Worm (Caenorhabditis elegans): Measurements from ENCODE around the gene F14F3.4.

The F14F3.4 gene

DNA sequence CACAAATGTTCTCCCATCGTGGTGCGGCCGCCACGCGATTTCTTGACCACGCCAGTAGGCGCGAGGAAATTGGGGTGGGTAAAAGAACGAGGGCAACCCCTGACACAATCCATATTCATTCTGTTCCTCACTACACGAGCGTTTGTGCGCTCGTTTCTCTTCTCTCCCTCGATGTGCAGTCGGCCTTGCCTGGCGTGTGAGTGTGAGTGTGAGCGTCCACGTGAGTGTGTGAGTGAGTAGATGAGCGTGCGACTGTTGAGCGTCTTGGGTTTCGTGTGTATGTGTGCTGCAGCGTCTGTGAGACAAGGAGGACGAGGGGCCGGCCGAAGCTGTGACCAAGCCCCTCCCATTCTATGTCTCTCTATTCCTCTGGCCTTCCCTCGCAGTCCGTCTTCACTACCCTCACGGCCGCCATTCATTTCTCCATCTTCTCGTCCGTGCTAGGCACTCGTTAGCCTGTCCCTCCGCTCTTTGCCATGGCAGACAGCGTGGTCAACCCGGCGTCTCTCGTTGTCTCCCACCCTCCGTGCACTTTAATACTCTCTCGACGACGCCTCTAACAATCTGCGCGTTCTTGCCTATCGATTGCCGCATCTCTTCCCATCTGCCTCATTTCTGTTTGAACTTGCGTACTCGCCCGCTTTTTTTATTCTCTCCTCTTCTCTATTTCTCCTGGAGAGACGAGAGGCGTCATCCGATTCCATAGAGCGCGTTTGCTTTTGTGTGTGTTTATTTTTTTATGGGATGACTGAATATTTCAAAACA lies 47.4 kb upstream of the F14F3.4 start (continued):
- TF ChIP-seq rpc-1 (optimal IDR thresholded peaks at IDR 0.05) (no peak), rpc-1 (tag; optimal IDR thresholded peaks at IDR 0.05) (no peak), F23B12.7 (tag; optimal IDR thresholded peaks at IDR 0.05; ENCODE audit: insufficient read depth) (peak; percentile 7), Y56A3A.18 (GFP tag; IDR thresholded peaks at IDR 0.05) (peak; percentile 76; the same call in 1 of the 2 replicates), hlh-12 (tag; optimal IDR thresholded peaks at IDR 0.05) (no peak), ztf-26 (tag; optimal IDR thresholded peaks at IDR 0.05) (peak; percentile 88), madf-3 (GFP tag; IDR thresholded peaks at IDR 0.05) (no peak), K12H6.12 (tag; optimal IDR thresholded peaks at IDR 0.05) (peak; percentile 95), ceh-91 (GFP tag; IDR thresholded peaks at IDR 0.05) (no peak), mxl-1 (tag; optimal IDR thresholded peaks at IDR 0.05) (peak; percentile 81), nhr-90 (tag; optimal IDR thresholded peaks at IDR 0.05) (peak; percentile 73), chd-7 (tag; optimal IDR thresholded peaks at IDR 0.05) (peak; percentile 91), tbp1 (GFP tag; optimal IDR thresholded peaks at IDR 0.05) (peak; percentile 49), T07F8.4 (tag; optimal IDR thresholded peaks at IDR 0.05) (peak; percentile 29), nfya-2 (GFP tag; IDR thresholded peaks at IDR 0.05) (no peak), madf-8 (GFP tag; conservative IDR thresholded peaks at IDR 0.05) (no peak), ztf-18 (tag; optimal IDR thresholded peaks at IDR 0.05) (peak; percentile 74), nhr-179 (tag; optimal IDR thresholded peaks at IDR 0.05) (no peak), lsl-1 (GFP tag; optimal IDR thresholded peaks at IDR 0.05) (no peak), unc-130 (GFP tag; optimal IDR thresholded peaks at IDR 0.05) (no peak), atf-7 (tag; optimal IDR thresholded peaks at IDR 0.05) (peak; percentile 89), K11D2.4 (GFP tag; IDR thresholded peaks at IDR 0.05) (peak; percentile 59), aptf-3 (GFP tag; IDR thresholded peaks at IDR 0.05) (no peak), hmg-20 (GFP tag; IDR thresholded peaks at IDR 0.05) (peak; percentile 44; the same call in 1 of the 2 replicates), mcd-1 (GFP tag; IDR thresholded peaks at IDR 0.05) (peak; percentile 85), dpl-1 (GFP tag; optimal IDR thresholded peaks at IDR 0.05) (no peak), him-1 (tag; optimal IDR thresholded peaks at IDR 0.05) (no peak), ztf-25 (GFP tag; IDR thresholded peaks at IDR 0.05) (no peak), D2030.7 (GFP tag; IDR thresholded peaks at IDR 0.05) (no peak), attf-5 (GFP tag; optimal IDR thresholded peaks at IDR 0.05) (peak; percentile 95), F39B2.1 (GFP tag; IDR thresholded peaks at IDR 0.05) (no peak), ceh-79 (tag; optimal IDR thresholded peaks at IDR 0.05) (peak; percentile 72), Y79H2A.3 (GFP tag; conservative IDR thresholded peaks at IDR 0.05) (no peak), akir-1 (GFP tag; optimal IDR thresholded peaks at IDR 0.05) (no peak), let-607 (tag; optimal IDR thresholded peaks at IDR 0.05) (peak; percentile 44 to 77), snpc-1.1 (tag; optimal IDR thresholded peaks at IDR 0.05; ENCODE audit: insufficient read depth) (no peak), ztf-22 (GFP tag; optimal IDR thresholded peaks at IDR 0.05) (peak; percentile 55), repo-1 (tag; optimal IDR thresholded peaks at IDR 0.05) (peak; percentile 80), sdz-38 (tag; optimal IDR thresholded peaks at IDR 0.05) (no peak), let-526 (GFP tag; IDR thresholded peaks at IDR 0.05) (no peak), hsf-1 (GFP tag; IDR thresholded peaks at IDR 0.05) (no peak), Y67H2A.10 (GFP tag; conservative IDR thresholded peaks at IDR 0.05) (peak; percentile 40; the same call in 1 of the 2 replicates), B0336.3 (GFP tag; IDR thresholded peaks at IDR 0.05) (peak; percentile 96), ceh-100 (GFP tag; IDR thresholded peaks at IDR 0.05) (no peak), ceh-40 (GFP tag; IDR thresholded peaks at IDR 0.05) (no peak)

Measured in whole organism, young adult.